Worm (Caenorhabditis elegans) whole organism, young adult: ENCODE data around the gene F48E3.9.

Experiments
- B0336.3 ChIP-seq: fragments of 200-800 bp; sonication (Bioruptor generic); IDR thresholded peaks from 2 replicates; pipeline ENCODE4 v1.3.6; 2022; ENCODE audit warnings: missing genetic modification characterization, missing compliant biosample characterization
- F33H1.4 ChIP-seq: fragments of 200-800 bp; sonication (Bioruptor generic); IDR thresholded peaks from 2 replicates; pipeline ENCODE4 v1.3.6; 2022; ENCODE audit warnings: missing genetic modification reagents, missing genetic modification characterization, missing compliant biosample characterization
- F37B4.10 ChIP-seq: fragments of 200-800 bp; sonication (Bioruptor generic); IDR thresholded peaks from 2 replicates; pipeline ENCODE4 v1.3.6; 2022; ENCODE audit warnings: missing genetic modification characterization, missing compliant biosample characterization
- F49E8.2 ChIP-seq: sonication (generic microtip); optimal IDR thresholded peaks from 3 replicates; lab custom pipeline; 2017; ENCODE audit warnings: missing genetic modification characterization, mild to moderate bottlenecking, missing compliant biosample characterization, antibody characterized with exemption, moderate library complexity; ENCODE audit not compliant: insufficient read depth
- K11D2.4 ChIP-seq: fragments of 200-800 bp; sonication (Bioruptor generic); IDR thresholded peaks from 2 replicates; pipeline ENCODE4 v1.3.6; 2022; ENCODE audit warnings: missing genetic modification reagents, missing genetic modification characterization, missing compliant biosample characterization
- K12H6.12 ChIP-seq: fragments of 200-800 bp; sonication (Bioruptor generic); optimal IDR thresholded peaks from 2 replicates; lab custom pipeline; 2018; ENCODE audit warnings: mild to moderate bottlenecking, missing genetic modification characterization, missing compliant biosample characterization
- Y79H2A.3 ChIP-seq: fragments of 200-800 bp; sonication (Bioruptor generic); conservative IDR thresholded peaks from 2 replicates; pipeline ENCODE4 v1.3.6; 2022; ENCODE audit warnings: missing genetic modification reagents, missing genetic modification characterization, missing compliant biosample characterization
- attf-5 ChIP-seq: fragments of 200-800 bp; sonication (Bioruptor generic); optimal IDR thresholded peaks from 2 replicates; lab custom pipeline; 2018; ENCODE audit warnings: mild to moderate bottlenecking, missing genetic modification characterization, missing compliant biosample characterization
- ccch-3 ChIP-seq: fragments of 200-800 bp; sonication (Bioruptor generic); optimal IDR thresholded peaks from 2 replicates; lab custom pipeline; 2018; ENCODE audit warnings: mild to moderate bottlenecking, missing genetic modification characterization, missing compliant biosample characterization
- ceh-27 ChIP-seq: fragments of 200-800 bp; sonication (Bioruptor generic); optimal IDR thresholded peaks from 2 replicates; lab custom pipeline; 2018; ENCODE audit warnings: mild to moderate bottlenecking, missing genetic modification characterization, moderate library complexity, missing compliant biosample characterization
- chd-7 ChIP-seq: sonication (generic microtip); optimal IDR thresholded peaks from 2 replicates; lab custom pipeline; 2016; ENCODE audit warnings: mild to moderate bottlenecking, missing genetic modification characterization, moderate library complexity, missing compliant biosample characterization
- dox-1 ChIP-seq: fragments of 200-800 bp; sonication (Bioruptor generic); IDR thresholded peaks from 2 replicates; pipeline ENCODE4 v1.3.6; 2022; ENCODE audit warnings: missing genetic modification reagents, missing genetic modification characterization, missing compliant biosample characterization
- egrh-3 ChIP-seq: fragments of 200-800 bp; sonication (Bioruptor generic); IDR thresholded peaks from 2 replicates; pipeline ENCODE4 v1.3.6; 2022; ENCODE audit warnings: missing genetic modification reagents, missing genetic modification characterization, missing compliant biosample characterization
- ets-4 ChIP-seq: fragments of 200-800 bp; sonication (Bioruptor generic); optimal IDR thresholded peaks from 2 replicates; lab custom pipeline; 2018; ENCODE audit warnings: mild to moderate bottlenecking, missing genetic modification characterization, missing compliant biosample characterization
- hmg-1.2 ChIP-seq: fragments of 200-800 bp; sonication (Bioruptor generic); IDR thresholded peaks from 2 replicates; pipeline ENCODE4 v1.3.6; 2022; ENCODE audit warnings: missing genetic modification reagents, missing genetic modification characterization, missing compliant biosample characterization
- hrde-1 ChIP-seq: sonication (generic microtip); optimal IDR thresholded peaks from 2 replicates; lab custom pipeline; 2016; ENCODE audit warnings: missing genetic modification characterization, mild to moderate bottlenecking, missing compliant biosample characterization, moderate library complexity, missing genotype, missing genetic modification reagents, borderline replicate concordance
- lin-35 ChIP-seq, 3 experiments: fragments of 150-350 bp in 2 of 3; sonication (generic microtip) in 1 of 3; optimal IDR thresholded peaks; 2 replicates each; lab custom pipeline; 2014 to 2018; ENCODE audit warnings: missing biosample characterization in 3 of 3, missing genetic modification characterization in 3 of 3, missing genetic modification reagents in 3 of 3
- lsy-27 ChIP-seq: sonication (generic microtip); optimal IDR thresholded peaks from 2 replicates; lab custom pipeline; 2017; ENCODE audit warnings: missing genetic modification characterization, mild to moderate bottlenecking, missing compliant biosample characterization, antibody characterized with exemption, missing genotype, borderline replicate concordance; ENCODE audit not compliant: insufficient read depth
- madf-3 ChIP-seq: fragments of 200-800 bp; sonication (Bioruptor generic); IDR thresholded peaks from 2 replicates; pipeline ENCODE4 v1.3.6; 2022; ENCODE audit warnings: missing genetic modification reagents, missing genetic modification characterization, missing compliant biosample characterization
- nfyb-1 ChIP-seq: fragments of 200-800 bp; sonication (Bioruptor generic); IDR thresholded peaks from 2 replicates; pipeline ENCODE4 v1.3.6; 2022; ENCODE audit warnings: missing genetic modification reagents, missing genetic modification characterization, missing compliant biosample characterization
- nhr-120 ChIP-seq: fragments of 200-800 bp; sonication (Bioruptor generic); IDR thresholded peaks from 2 replicates; pipeline ENCODE4 v1.3.6; 2022; ENCODE audit warnings: missing genetic modification characterization, missing compliant biosample characterization
- nhr-179 ChIP-seq: sonication (generic microtip); optimal IDR thresholded peaks from 2 replicates; lab custom pipeline; 2016; ENCODE audit warnings: mild to moderate bottlenecking, missing genetic modification characterization, missing compliant biosample characterization
- nhr-27 ChIP-seq: fragments of 200-800 bp; sonication (Bioruptor generic); optimal IDR thresholded peaks from 2 replicates; lab custom pipeline; 2018; ENCODE audit warnings: mild to moderate bottlenecking, missing genetic modification characterization, moderate library complexity, missing compliant biosample characterization
- nhr-80 ChIP-seq: sonication (generic microtip); optimal IDR thresholded peaks from 2 replicates; lab custom pipeline; 2016; ENCODE audit warnings: missing genetic modification characterization, missing compliant biosample characterization
- rec-8 ChIP-seq, 2 experiments: sonication (generic microtip); optimal IDR thresholded peaks; 2 replicates each; lab custom pipeline; 2016; ENCODE audit warnings: mild to moderate bottlenecking in 2 of 2, missing genetic modification characterization in 2 of 2, missing genetic modification reagents in 2 of 2, missing genotype in 2 of 2, missing biosample characterization in 1 of 2, missing compliant biosample characterization in 1 of 2, moderate library complexity in 1 of 2
- tlf-1 ChIP-seq: fragments of 200-800 bp; sonication (Bioruptor generic); optimal IDR thresholded peaks from 2 replicates; lab custom pipeline; 2018; ENCODE audit warnings: mild to moderate bottlenecking, missing genetic modification characterization, missing compliant biosample characterization
- unc-130 ChIP-seq: sonication (generic microtip); optimal IDR thresholded peaks from 2 replicates; lab custom pipeline; 2016; ENCODE audit warnings: missing genetic modification reagents, missing genetic modification characterization, missing compliant biosample characterization
- xnd-1 ChIP-seq: sonication (generic microtip); optimal IDR thresholded peaks from 2 replicates; lab custom pipeline; 2016; ENCODE audit warnings: missing genotype, missing genetic modification reagents, missing genetic modification characterization, missing compliant biosample characterization
- zfh-2 ChIP-seq: fragments of 200-800 bp; sonication (Bioruptor generic); conservative IDR thresholded peaks from 2 replicates; pipeline ENCODE4 v1.3.6; 2022; ENCODE audit warnings: missing genetic modification reagents, missing genetic modification characterization, missing compliant biosample characterization
- ztf-18 ChIP-seq: sonication (generic microtip); optimal IDR thresholded peaks from 2 replicates; lab custom pipeline; 2016; ENCODE audit warnings: missing genotype, mild to moderate bottlenecking, missing genetic modification characterization, missing compliant biosample characterization
- ztf-22 ChIP-seq: fragments of 200-800 bp; sonication (Bioruptor generic); optimal IDR thresholded peaks from 2 replicates; lab custom pipeline; 2018; ENCODE audit warnings: mild to moderate bottlenecking, missing genetic modification characterization, moderate library complexity, missing compliant biosample characterization
- ztf-26 ChIP-seq: sonication (generic microtip); optimal IDR thresholded peaks from 2 replicates; lab custom pipeline; 2017; ENCODE audit warnings: missing genetic modification characterization, missing compliant biosample characterization

Gene F48E3.9

DNA sequence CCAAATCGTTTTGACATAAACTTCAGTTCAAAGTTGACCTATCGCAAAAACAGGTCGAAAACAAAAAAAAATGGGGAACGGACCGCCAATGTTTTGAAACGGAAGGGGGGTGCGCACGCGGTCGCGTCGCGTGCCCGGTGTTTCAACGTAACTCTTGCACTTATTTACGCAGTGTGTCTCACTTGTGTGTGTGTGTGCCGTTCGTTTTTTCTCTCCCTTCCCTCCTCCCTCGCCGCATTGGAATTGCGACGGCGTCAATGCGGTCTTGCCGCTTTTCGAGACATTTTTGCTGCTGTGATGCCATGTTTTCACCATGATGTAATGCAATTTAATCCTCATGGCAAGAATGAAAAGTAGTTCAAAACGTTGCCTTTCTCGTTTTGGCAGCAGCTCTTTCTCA is 2.4 kb upstream of the F48E3.9 start:
- TF ChIP-seq nhr-80 (tag; lab: Kevin White, UChicago) (peak; percentile 61), dox-1 (peak; percentile 69), chd-7 (tag; lab: Kevin White, UChicago) (no peak), attf-5 (peak; percentile 61), B0336.3 (GFP tag; lab: Robert Waterston, UW) (no peak), ceh-27 (peak; percentile 28), madf-3 (GFP tag; lab: Robert Waterston, UW) (peak; percentile 73; the same call in 1 of the 2 replicates), K12H6.12 (tag; lab: Kevin White, UChicago) (peak; percentile 60), rec-8 (tag; optimal IDR thresholded peaks at IDR 0.05; lab: Kevin White, UChicago) (no peak), unc-130 (GFP tag; lab: Kevin White, UChicago) (no peak), ztf-18 (tag; lab: Kevin White, UChicago) (peak; percentile 0), zfh-2 (GFP tag; lab: Robert Waterston, UW) (peak; percentile 86), F33H1.4 (GFP tag; lab: Robert Waterston, UW) (no peak), nfyb-1 (peak; percentile 12; the same call in 1 of the 2 replicates), hmg-1.2 (peak; percentile 37; the same call in 1 of the 2 replicates)
- TF ChIP-seq, all 124 proteins: peak for 10

DNA sequence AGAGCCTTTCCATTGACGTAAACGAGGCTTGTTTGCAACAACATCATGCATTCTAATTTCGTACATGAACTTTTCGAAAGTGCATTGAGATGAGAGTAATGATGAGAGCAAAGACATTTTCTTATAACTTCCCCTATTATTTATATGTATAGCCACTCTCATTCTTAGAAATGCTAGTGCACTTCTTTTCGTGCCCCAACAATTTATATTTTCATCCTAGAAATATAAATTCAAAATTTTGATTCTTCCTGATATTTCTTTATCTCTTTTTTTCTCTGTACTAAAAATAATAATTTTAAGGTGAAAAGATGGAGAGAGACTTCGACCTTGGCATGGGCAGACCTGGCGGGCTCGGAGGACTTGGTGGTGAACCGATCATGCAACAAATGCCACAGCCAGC is 1.9 kb upstream of the F48E3.9 start, which contains the start of gene mek-1:
Gene mek-1, plus strand, starts transcription at position 301 of the 400 bp plus-strand sequence.
- TF ChIP-seq ccch-3 (GFP tag; lab: Kevin White, UChicago): no peak
- no peak for TF ChIP-seq nhr-27 (tag; lab: Kevin White, UChicago)
- TF ChIP-seq ztf-22 (GFP tag; lab: Kevin White, UChicago): no peak
- no peak for TF ChIP-seq lin-35 (GFP tag; optimal IDR thresholded peaks at IDR 0.05; lab: Kevin White, UChicago)
- no peak for TF ChIP-seq K11D2.4 (GFP tag; lab: Robert Waterston, UW)
- TF ChIP-seq F49E8.2 (tag; lab: Kevin White, UChicago): no peak
- TF ChIP-seq nhr-120: no peak
- TF ChIP-seq tlf-1 (GFP tag; lab: Kevin White, UChicago): no peak
- no peak for TF ChIP-seq xnd-1
- no peak for TF ChIP-seq F33H1.4 (GFP tag; lab: Robert Waterston, UW)
- no peak for TF ChIP-seq hrde-1 (tag; lab: Kevin White, UChicago)
- no peak for TF ChIP-seq nhr-179
- no peak for TF ChIP-seq madf-3 (GFP tag; lab: Robert Waterston, UW)
- no peak for TF ChIP-seq Y79H2A.3 (GFP tag; lab: Robert Waterston, UW)
- TF ChIP-seq B0336.3 (GFP tag; lab: Robert Waterston, UW): no peak
- TF ChIP-seq ets-4 (GFP tag; lab: Kevin White, UChicago): no peak
- TF ChIP-seq nhr-80 (tag; lab: Kevin White, UChicago): no peak
- TF ChIP-seq, all 124 proteins: peak for 0

DNA sequence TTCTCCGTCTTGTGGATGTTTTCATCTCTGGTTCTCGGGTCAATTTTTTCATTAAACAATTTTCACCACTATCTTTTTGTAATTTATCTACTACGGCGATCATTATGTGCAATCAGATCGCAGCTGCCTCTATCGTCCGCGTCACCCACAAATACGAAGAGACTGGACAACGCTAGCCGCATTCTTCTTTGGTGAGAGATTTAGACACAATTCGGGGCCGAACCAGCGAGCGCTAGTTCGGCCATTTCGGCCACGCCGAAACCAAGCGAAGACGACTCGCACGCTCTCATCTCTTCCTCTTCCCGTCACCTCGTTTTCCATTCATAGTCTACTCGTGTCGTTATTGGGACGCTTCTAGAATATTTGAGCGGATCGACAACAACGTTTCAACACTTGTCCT is 4.9 kb downstream of the F48E3.9 start, which contains the start of gene gly-12:
Gene gly-12, plus strand, starts transcription at position 117 of the 400 bp plus-strand sequence.
- TF ChIP-seq rec-8 (tag; optimal IDR thresholded peaks at IDR 0.05; lab: Kevin White, UChicago) (no peak), xnd-1 (no peak), ceh-27 (peak; percentile 36), zfh-2 (GFP tag; lab: Robert Waterston, UW) (peak; percentile 74), ztf-26 (tag; lab: Kevin White, UChicago) (no peak)

DNA sequence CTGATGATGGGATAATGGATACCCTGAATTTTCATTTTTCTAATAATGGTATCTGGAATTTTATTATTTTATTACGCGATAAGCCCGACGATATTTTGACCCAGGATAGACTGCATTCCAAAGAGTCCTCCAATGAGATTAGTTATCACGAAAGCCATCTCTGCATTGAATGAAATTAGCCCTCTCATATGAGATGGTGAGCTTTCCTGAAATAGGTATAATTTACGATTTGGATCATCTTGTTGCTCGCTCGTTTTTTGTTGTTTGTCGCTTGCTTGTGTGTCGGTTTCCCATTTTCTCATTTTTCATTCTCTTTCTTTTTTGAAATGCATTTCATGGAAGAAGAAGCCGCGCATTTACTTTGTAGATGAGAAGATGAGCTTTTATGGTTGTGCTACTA is 10.7 kb downstream of the F48E3.9 start:
- TF ChIP-seq lsy-27 (tag; lab: Kevin White, UChicago) (no peak), F37B4.10 (GFP tag; lab: Robert Waterston, UW) (0 out of 2 replicates have a peak, but pooled peaks have one; percentile 68), egrh-3 (GFP tag; lab: Robert Waterston, UW) (no peak)
